Fruit fly (Drosophila melanogaster) whole organism, embryonic: ENCODE measurements around the gene CG13000.

ENCODE experiments used
- Adf1 ChIP-seq: fragments of 200-800 bp; sonication (Bioruptor generic); IDR thresholded peaks from 2 replicates; pipeline ENCODE4 v1.3.6; 2022; ENCODE audit warnings: missing biosample characterization, missing genetic modification characterization
- Atf3 ChIP-seq: fragments of 200-800 bp; sonication (Bioruptor generic); optimal IDR thresholded peaks from 3 replicates; lab custom pipeline; 2016; ENCODE audit warnings: missing biosample characterization, missing genetic modification characterization
- Bgb ChIP-seq: fragments of 200-800 bp; sonication (Bioruptor generic); IDR thresholded peaks from 2 replicates; pipeline ENCODE4 v1.3.6; 2022; ENCODE audit warnings: missing biosample characterization, missing genetic modification characterization; ENCODE audit not compliant: partially characterized antibody
- Bteb2 ChIP-seq: fragments of 200-800 bp; sonication (Bioruptor generic); optimal IDR thresholded peaks from 2 replicates; lab custom pipeline; 2016; ENCODE audit warnings: missing biosample characterization, missing genetic modification characterization
- CG11456 ChIP-seq: fragments of 200-800 bp; sonication (Bioruptor generic); IDR thresholded peaks from 3 replicates; pipeline ENCODE4 v1.3.6; 2022; ENCODE audit warnings: missing biosample characterization, missing genetic modification characterization
- CG12299 ChIP-seq: fragments of 200-800 bp; sonication (Bioruptor generic); optimal IDR thresholded peaks from 2 replicates; lab custom pipeline; 2018; ENCODE audit warnings: missing biosample characterization, mild to moderate bottlenecking, missing genetic modification characterization
- CG13287 ChIP-seq: fragments of 200-800 bp; sonication (Bioruptor generic); IDR thresholded peaks from 2 replicates; pipeline ENCODE4 v1.3.6; 2022; ENCODE audit warnings: missing biosample characterization, missing genetic modification characterization; ENCODE audit not compliant: partially characterized antibody
- CG18599 ChIP-seq: fragments of 200-800 bp; sonication (Bioruptor generic); optimal IDR thresholded peaks from 3 replicates; lab custom pipeline; 2017; ENCODE audit warnings: missing biosample characterization, missing genetic modification characterization, mild to moderate bottlenecking, moderate library complexity, missing genetic modification reagents
- CG2199 ChIP-seq: fragments of 200-800 bp; sonication (Bioruptor generic); IDR thresholded peaks from 3 replicates; pipeline ENCODE4 v1.3.6; 2022; ENCODE audit warnings: missing biosample characterization, missing genetic modification characterization
- CG33557 ChIP-seq: fragments of 200-800 bp; sonication (Bioruptor generic); optimal IDR thresholded peaks from 2 replicates; lab custom pipeline; 2019; ENCODE audit warnings: missing biosample characterization, mild to moderate bottlenecking, missing genetic modification characterization, moderate library complexity
- CG3847 ChIP-seq: fragments of 200-800 bp; sonication (Bioruptor generic); IDR thresholded peaks from 2 replicates; pipeline ENCODE4 v1.3.6; 2022; ENCODE audit warnings: missing biosample characterization, missing genetic modification characterization
- CG3995 ChIP-seq: fragments of 200-800 bp; sonication (Bioruptor generic); optimal IDR thresholded peaks from 3 replicates; lab custom pipeline; 2016; ENCODE audit warnings: missing biosample characterization, missing genetic modification characterization
- CG4360 ChIP-seq: fragments of 200-800 bp; sonication (Bioruptor generic); IDR thresholded peaks from 2 replicates; pipeline ENCODE4 v1.3.6; 2022; ENCODE audit warnings: missing biosample characterization, missing genetic modification characterization
- CG4730 ChIP-seq: fragments of 200-800 bp; sonication (Bioruptor generic); IDR thresholded peaks from 2 replicates; pipeline ENCODE4 v1.3.6; 2022; ENCODE audit warnings: missing biosample characterization, missing genetic modification characterization
- CG5180 ChIP-seq: fragments of 200-800 bp; sonication (Bioruptor generic); optimal IDR thresholded peaks from 3 replicates; lab custom pipeline; 2017; ENCODE audit warnings: missing biosample characterization, missing genetic modification characterization, mild to moderate bottlenecking, moderate library complexity, missing genetic modification reagents
- CG6813 ChIP-seq: fragments of 200-800 bp; sonication (Bioruptor generic); optimal IDR thresholded peaks from 2 replicates; lab custom pipeline; 2017; ENCODE audit warnings: missing biosample characterization, missing genetic modification characterization, mild to moderate bottlenecking, moderate library complexity, missing genetic modification reagents
- CG6854 ChIP-seq: fragments of 200-800 bp; sonication (Bioruptor generic); optimal IDR thresholded peaks from 3 replicates; lab custom pipeline; 2017; ENCODE audit warnings: missing biosample characterization, mild to moderate bottlenecking, missing genetic modification characterization
- CG7786 ChIP-seq: fragments of 200-800 bp; sonication (Bioruptor generic); optimal IDR thresholded peaks from 2 replicates; lab custom pipeline; 2016; ENCODE audit warnings: missing biosample characterization, missing genetic modification characterization
- CG9727 ChIP-seq: fragments of 200-800 bp; sonication (Bioruptor generic); optimal IDR thresholded peaks from 3 replicates; lab custom pipeline; 2017; ENCODE audit warnings: missing biosample characterization, mild to moderate bottlenecking, missing genetic modification characterization
- CoRest ChIP-seq: fragments of 200-800 bp; sonication (Bioruptor generic); optimal IDR thresholded peaks from 3 replicates; lab custom pipeline; 2018; ENCODE audit warnings: missing biosample characterization, mild to moderate bottlenecking, missing genetic modification characterization, moderate library complexity
- Dbx ChIP-seq: fragments of 200-800 bp; sonication (Bioruptor generic); IDR thresholded peaks from 3 replicates; pipeline ENCODE4 v1.3.6; 2022; ENCODE audit warnings: missing biosample characterization, missing genetic modification characterization
- Dfd ChIP-seq, 2 experiments: fragments of >200 bp; optimal IDR thresholded peaks; 2 replicates each; lab custom pipeline; 2017; ENCODE audit warnings: missing biosample characterization in 2 of 2, missing genetic modification characterization in 2 of 2
- Dip3 ChIP-seq: fragments of 200-800 bp; sonication (Bioruptor generic); optimal IDR thresholded peaks from 3 replicates; lab custom pipeline; 2016; ENCODE audit warnings: missing biosample characterization, missing genetic modification characterization
- Eip74EF ChIP-seq, 2 experiments: fragments of 200-800 bp in 1 of 2; fragments of >200 bp in 1 of 2; sonication (Bioruptor generic) in 1 of 2; optimal IDR thresholded peaks; 2 replicates each; lab custom pipeline; 2017 to 2019; ENCODE audit warnings: missing biosample characterization in 2 of 2, missing genetic modification characterization in 2 of 2, mild to moderate bottlenecking in 1 of 2, moderate library complexity in 1 of 2
- Gug ChIP-seq: fragments of 200-800 bp; sonication (Bioruptor generic); IDR thresholded peaks from 4 replicates; pipeline ENCODE4 v1.3.6; 2022; ENCODE audit warnings: missing biosample characterization, missing genetic modification characterization
- HmgZ ChIP-seq: fragments of 200-800 bp; sonication (Bioruptor generic); optimal IDR thresholded peaks from 2 replicates; lab custom pipeline; 2018; ENCODE audit warnings: missing biosample characterization, mild to moderate bottlenecking, missing genetic modification characterization
- Kr ChIP-seq: fragments of 200-800 bp; sonication (Bioruptor generic); optimal IDR thresholded peaks from 2 replicates; lab custom pipeline; 2017; ENCODE audit warnings: missing biosample characterization, mild to moderate bottlenecking, missing genetic modification characterization
- Lhr ChIP-seq: fragments of 200-800 bp; sonication (Bioruptor generic); optimal IDR thresholded peaks from 3 replicates; lab custom pipeline; 2017; ENCODE audit warnings: mild to moderate bottlenecking, missing biosample characterization, missing genetic modification reagents, missing genetic modification characterization
- Lim3 ChIP-seq: fragments of 200-800 bp; sonication (Bioruptor generic); IDR thresholded peaks from 2 replicates; pipeline ENCODE4 v1.3.6; 2022; ENCODE audit warnings: missing biosample characterization, missing genetic modification characterization
- MTF-1 ChIP-seq: fragments of 200-800 bp; sonication (Bioruptor generic); optimal IDR thresholded peaks from 2 replicates; lab custom pipeline; 2018; ENCODE audit warnings: missing biosample characterization, mild to moderate bottlenecking, missing genetic modification characterization, borderline replicate concordance
- NC2β ChIP-seq: fragments of 200-800 bp; sonication (Bioruptor generic); optimal IDR thresholded peaks from 2 replicates; lab custom pipeline; 2016; ENCODE audit warnings: missing biosample characterization, missing genetic modification characterization
- Rx ChIP-seq: fragments of 200-800 bp; sonication (Bioruptor generic); IDR thresholded peaks from 2 replicates; pipeline ENCODE4 v1.3.6; 2022; ENCODE audit warnings: missing biosample characterization, missing genetic modification characterization
- aop ChIP-seq: fragments of 200-800 bp; sonication (Bioruptor generic); IDR thresholded peaks from 2 replicates; pipeline ENCODE4 v1.3.6; 2022; ENCODE audit warnings: missing biosample characterization, missing genetic modification characterization
- bsh ChIP-seq, 2 experiments: fragments of 200-800 bp; sonication (Bioruptor generic); optimal IDR thresholded peaks; 2 replicates each; lab custom pipeline; 2017 to 2018; ENCODE audit warnings: mild to moderate bottlenecking in 2 of 2, missing biosample characterization in 2 of 2, missing genetic modification characterization in 2 of 2, moderate library complexity in 1 of 2
- cad ChIP-seq: fragments of >200 bp; optimal IDR thresholded peaks from 2 replicates; lab custom pipeline; 2017; ENCODE audit warnings: missing biosample characterization, missing genetic modification characterization
- cas ChIP-seq: fragments of 200-800 bp; sonication (Bioruptor generic); IDR thresholded peaks from 2 replicates; pipeline ENCODE4 v1.3.6; 2022; ENCODE audit warnings: missing biosample characterization, missing genetic modification characterization
- corto ChIP-seq: fragments of 200-800 bp; sonication (Bioruptor generic); optimal IDR thresholded peaks from 2 replicates; lab custom pipeline; 2016; ENCODE audit warnings: missing biosample characterization, mild to moderate bottlenecking, missing genetic modification characterization, moderate library complexity
- croc ChIP-seq: fragments of 200-800 bp; sonication (Bioruptor generic); conservative IDR thresholded peaks from 3 replicates; pipeline ENCODE4 v1.3.6; 2022; ENCODE audit warnings: missing biosample characterization, missing genetic modification characterization
- danr ChIP-seq: fragments of 200-800 bp; sonication (Bioruptor generic); IDR thresholded peaks from 2 replicates; pipeline ENCODE4 v1.3.6; 2022; ENCODE audit warnings: missing biosample characterization, missing genetic modification characterization
- emc ChIP-seq: fragments of 200-800 bp; sonication (Bioruptor generic); optimal IDR thresholded peaks from 2 replicates; lab custom pipeline; 2016; ENCODE audit warnings: missing biosample characterization, missing genetic modification characterization
- fru ChIP-seq: fragments of >200 bp; optimal IDR thresholded peaks from 2 replicates; lab custom pipeline; 2017
- gcm ChIP-seq: fragments of 200-800 bp; sonication (Bioruptor generic); optimal IDR thresholded peaks from 2 replicates; lab custom pipeline; 2019; ENCODE audit warnings: missing biosample characterization, mild to moderate bottlenecking, missing genetic modification characterization, moderate library complexity
- gt ChIP-seq: fragments of 200-800 bp; sonication (Bioruptor generic); IDR thresholded peaks from 2 replicates; pipeline ENCODE4 v1.3.6; 2022; ENCODE audit warnings: missing biosample characterization, missing genetic modification characterization
- lilli ChIP-seq: fragments of 200-800 bp; sonication (Bioruptor generic); optimal IDR thresholded peaks from 3 replicates; lab custom pipeline; 2016; ENCODE audit warnings: missing biosample characterization, missing genetic modification characterization
- lola ChIP-seq, 3 experiments: fragments of >200 bp in 2 of 3; fragments of 200-800 bp in 1 of 3; sonication (Bioruptor generic) in 1 of 3; optimal IDR thresholded peaks; 2 replicates each; lab custom pipeline; 2017 to 2019; ENCODE audit warnings: missing biosample characterization in 3 of 3, missing genetic modification characterization in 3 of 3, mild to moderate bottlenecking in 1 of 3, moderate library complexity in 1 of 3
- lov ChIP-seq, 2 experiments: fragments of 200-800 bp in 1 of 2; fragments of >200 bp in 1 of 2; sonication (Bioruptor generic) in 1 of 2; IDR thresholded peaks in 1 of 2; optimal IDR thresholded peaks in 1 of 2; 2 replicates in 1 of 2; 3 replicates in 1 of 2; pipeline versions ENCODE4 v1.3.6 to Lab custom; 2017 to 2022; ENCODE audit warnings: missing biosample characterization in 1 of 2, missing genetic modification characterization in 1 of 2
- pan ChIP-seq, 4 experiments: fragments of >200 bp in 3 of 4; fragments of 200-800 bp in 1 of 4; sonication (Bioruptor generic) in 1 of 4; optimal IDR thresholded peaks in 3 of 4; IDR thresholded peaks in 1 of 4; 2 replicates each; pipeline versions ENCODE4 v1.3.6 to Lab custom; 2017 to 2022; ENCODE audit warnings: missing biosample characterization in 2 of 4, missing genetic modification characterization in 2 of 4, mixed read lengths in 1 of 4
- sc ChIP-seq, 3 experiments: fragments of >200 bp in 2 of 3; fragments of 200-800 bp in 1 of 3; sonication (Bioruptor generic) in 1 of 3; optimal IDR thresholded peaks; 2 replicates in 2 of 3; 3 replicates in 1 of 3; lab custom pipeline; 2017; ENCODE audit warnings: mild to moderate bottlenecking in 1 of 3, missing biosample characterization in 1 of 3, missing genetic modification characterization in 1 of 3, missing genetic modification reagents in 1 of 3
- slbo ChIP-seq: fragments of 200-800 bp; sonication (Bioruptor generic); IDR thresholded peaks from 2 replicates; pipeline ENCODE4 v1.3.6; 2022; ENCODE audit warnings: missing biosample characterization, missing genetic modification characterization

Gene CG13000

dm6 chrX:16944049-16944532 is 4.2 kb downstream of the CG13000 start (continued):
- TF ChIP-seq lola (GFP tag; optimal IDR thresholded peaks at IDR 0.05; lab: Kevin White, UChicago) = peak in 1 of 3 experiments; percentile 8
- no peak for TF ChIP-seq CG2199 (GFP tag; lab: Robert Waterston, UW)
- TF ChIP-seq CG5180 (GFP tag; lab: Kevin White, UChicago) = no peak
- TF ChIP-seq Gug = no peak
- TF ChIP-seq CG4730 = no peak
- no peak for TF ChIP-seq MTF-1
- peak; percentile 59 for TF ChIP-seq CG12299 (tag; lab: Kevin White, UChicago)
- TF ChIP-seq HmgZ = peak; percentile 40
- TF ChIP-seq Adf1 (GFP tag; lab: Robert Waterston, UW) = peak; percentile 18; the same call in 1 of the 2 replicates
- TF ChIP-seq Rx = no peak
- TF ChIP-seq Bgb (GFP tag; lab: Robert Waterston, UW) = no peak
- TF ChIP-seq lilli (GFP tag; lab: Kevin White, UChicago) = no peak
- TF ChIP-seq gcm (GFP tag; lab: Kevin White, UChicago) = peak; percentile 37
- no peak for TF ChIP-seq CG4360 (GFP tag; lab: Robert Waterston, UW)
- no peak for TF ChIP-seq Dfd (GFP tag; optimal IDR thresholded peaks at IDR 0.05; lab: Kevin White, UChicago)
- no peak for TF ChIP-seq Kr
- no peak for TF ChIP-seq CG7786 (GFP tag; lab: Kevin White, UChicago)
- no peak; the same call in 1 of the 2 replicates for TF ChIP-seq CG3847 (GFP tag; lab: Robert Waterston, UW)
- peak in 1 of 2 experiments; percentile 57 for TF ChIP-seq bsh (GFP tag; optimal IDR thresholded peaks at IDR 0.05; lab: Kevin White, UChicago)
- TF ChIP-seq corto (GFP tag; lab: Kevin White, UChicago) = no peak
- TF ChIP-seq Bteb2 (GFP tag; lab: Kevin White, UChicago) = no peak
- no peak for TF ChIP-seq Lim3
- TF ChIP-seq CG9727 = peak; percentile 62
- TF ChIP-seq croc (GFP tag; lab: Robert Waterston, UW) = no peak
- TF ChIP-seq CG11456 (GFP tag; lab: Robert Waterston, UW) = no peak
- no peak for TF ChIP-seq Atf3 (GFP tag; lab: Kevin White, UChicago)
- TF ChIP-seq Dip3 (GFP tag; lab: Kevin White, UChicago) = no peak
- TF ChIP-seq CG18599 (GFP tag; lab: Kevin White, UChicago) = peak; percentile 81
- TF ChIP-seq CG33557 (GFP tag; lab: Kevin White, UChicago) = no peak
- TF ChIP-seq gt = no peak
- TF ChIP-seq aop = no peak
- no peak for TF ChIP-seq danr (GFP tag; lab: Robert Waterston, UW)
- TF ChIP-seq CG3995 (GFP tag; lab: Kevin White, UChicago) = no peak
- no peak for TF ChIP-seq cad (GFP tag; lab: Kevin White, UChicago)
- TF ChIP-seq CG13287 = no peak
- TF ChIP-seq pan (optimal IDR thresholded peaks at IDR 0.05; lab: Kevin White, UChicago) = no peak
- peak in 1 of 2 experiments; percentile 61 for TF ChIP-seq pan (GFP tag; optimal IDR thresholded peaks at IDR 0.05 in 1 of 2, IDR thresholded peaks at IDR 0.05 in 1 of 2)
- peak; percentile 69 for TF ChIP-seq slbo (GFP tag; lab: Robert Waterston, UW)
- TF ChIP-seq cas (GFP tag; lab: Robert Waterston, UW) = no peak
- TF ChIP-seq sc (optimal IDR thresholded peaks at IDR 0.05; lab: Kevin White, UChicago) = no peak
- TF ChIP-seq sc (GFP tag; optimal IDR thresholded peaks at IDR 0.05; lab: Kevin White, UChicago) = no peak
- TF ChIP-seq CoRest (tag; lab: Kevin White, UChicago) = peak; percentile 84
- peak; percentile 49; the same call in 2 of the 3 replicates for TF ChIP-seq Dbx (GFP tag; lab: Robert Waterston, UW)
- TF ChIP-seq CG6813 = peak; percentile 44
- no peak for TF ChIP-seq fru (lab: Kevin White, UChicago)
- peak in 1 of 2 experiments; percentile 18 for TF ChIP-seq Eip74EF (GFP tag; optimal IDR thresholded peaks at IDR 0.05; lab: Kevin White, UChicago)
- TF ChIP-seq Lhr (GFP tag; lab: Kevin White, UChicago) = no peak
- no peak for TF ChIP-seq emc (GFP tag; lab: Kevin White, UChicago)
- TF ChIP-seq lov (optimal IDR thresholded peaks at IDR 0.05; lab: Kevin White, UChicago) = no peak
- no peak for TF ChIP-seq lov (GFP tag; IDR thresholded peaks at IDR 0.05; lab: Robert Waterston, UW)
- no peak for TF ChIP-seq NC2β
- peak; percentile 57 for TF ChIP-seq CG6854 (GFP tag; lab: Kevin White, UChicago)
